Worm (Caenorhabditis elegans): ENCODE data around the gene ugt-43.

Gene ugt-43

DNA sequence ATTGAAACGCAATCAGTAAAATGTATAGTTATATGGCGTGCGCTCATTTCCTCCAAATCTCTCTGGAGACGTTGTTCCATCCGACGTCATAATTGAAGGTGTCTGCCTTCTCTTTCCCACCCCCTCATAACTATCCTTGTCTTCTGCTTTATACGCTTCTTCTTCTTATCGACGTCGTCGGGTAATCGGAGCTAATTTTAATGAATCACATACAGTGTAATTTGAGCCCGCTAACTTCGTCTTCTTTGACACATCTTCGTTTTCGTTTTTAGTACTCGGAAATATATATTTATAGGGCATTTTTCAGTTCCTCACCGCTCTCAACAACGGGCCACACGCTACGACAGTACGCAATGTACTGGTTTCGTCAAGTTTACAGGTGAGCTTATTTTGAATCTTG is 28.0 kb upstream of the ugt-43 start, which contains the start of gene ins-1:
ins-1 (plus strand) TSS at position 301 of the 400 bp plus-strand sequence.
- TF ChIP-seq ztf-23 (GFP tag; IDR thresholded peaks at IDR 0.05), result no peak
- TF ChIP-seq cog-1 (tag; optimal IDR thresholded peaks at IDR 0.05), result no peak
- no peak for TF ChIP-seq tab-1 (GFP tag; IDR thresholded peaks at IDR 0.05)
- TF ChIP-seq ref-1 (GFP tag; conservative IDR thresholded peaks at IDR 0.05), result no peak

- TF ChIP-seq ztf-23 (GFP tag; IDR thresholded peaks at IDR 0.05) (no peak), med-1 (GFP tag; optimal IDR thresholded peaks at IDR 0.05; ENCODE audit: insufficient read depth) (no peak), ref-1 (GFP tag; conservative IDR thresholded peaks at IDR 0.05) (no peak), cog-1 (tag; optimal IDR thresholded peaks at IDR 0.05) (no peak), klf-2 (GFP tag; conservative IDR thresholded peaks at IDR 0.05) (no peak), tab-1 (GFP tag; IDR thresholded peaks at IDR 0.05) (no peak)
These were observed 27.3 kb upstream of the ugt-43 start for ce11 chrIV:10437114-10437513.

DNA sequence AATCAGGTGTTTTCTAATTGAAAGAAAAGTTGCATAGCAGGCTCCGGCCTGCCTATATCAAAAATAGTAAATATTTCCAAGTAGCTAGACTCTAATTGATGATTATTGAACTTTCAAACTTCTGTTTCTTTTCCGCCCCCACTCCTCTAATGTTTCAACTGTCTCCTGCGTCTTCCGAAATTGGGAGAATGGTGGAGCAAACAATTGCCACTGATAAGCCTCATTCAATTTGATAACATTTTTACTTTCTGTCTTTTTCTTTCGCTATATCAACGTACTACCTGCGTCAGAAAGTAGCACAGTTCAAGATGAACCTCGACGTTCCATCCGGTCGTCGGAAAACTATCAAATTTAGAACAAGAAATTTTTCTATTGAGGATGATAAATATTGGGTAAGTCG is 25.5 kb upstream of the ugt-43 start, which contains the start of gene F13B12.3:
F13B12.3 (plus strand) TSS at position 223 of the 400 bp plus-strand sequence.
- TF ChIP-seq ztf-29 (GFP tag; IDR thresholded peaks at IDR 0.05) (no peak), ref-1 (GFP tag; conservative IDR thresholded peaks at IDR 0.05) (0 out of 2 replicates have a peak, but pooled peaks have one; percentile 2)

DNA sequence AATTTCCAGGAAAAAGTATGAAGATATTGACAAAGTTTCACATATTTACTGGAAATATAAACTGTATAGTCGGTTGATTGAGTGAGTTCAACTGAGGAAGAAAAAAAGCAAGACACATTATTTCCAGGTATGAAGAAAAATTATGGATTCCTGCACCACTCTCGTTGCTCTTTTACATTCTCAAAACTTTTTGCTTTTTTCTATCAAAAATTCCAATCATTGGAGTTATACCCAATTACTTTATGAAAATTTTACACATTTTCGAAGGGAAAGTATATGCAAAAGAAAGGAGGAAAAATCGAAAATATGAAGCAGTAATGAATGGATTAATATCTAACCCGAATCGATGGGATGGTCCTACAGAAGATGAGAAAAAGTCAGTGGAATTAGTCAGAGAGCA is 21.5 kb upstream of the ugt-43 start:
- no peak for TF ChIP-seq cog-1 (tag; optimal IDR thresholded peaks at IDR 0.05)
- TF ChIP-seq med-1 (GFP tag; optimal IDR thresholded peaks at IDR 0.05; ENCODE audit: insufficient read depth), result no peak
- no peak for TF ChIP-seq ztf-29 (GFP tag; IDR thresholded peaks at IDR 0.05)

DNA sequence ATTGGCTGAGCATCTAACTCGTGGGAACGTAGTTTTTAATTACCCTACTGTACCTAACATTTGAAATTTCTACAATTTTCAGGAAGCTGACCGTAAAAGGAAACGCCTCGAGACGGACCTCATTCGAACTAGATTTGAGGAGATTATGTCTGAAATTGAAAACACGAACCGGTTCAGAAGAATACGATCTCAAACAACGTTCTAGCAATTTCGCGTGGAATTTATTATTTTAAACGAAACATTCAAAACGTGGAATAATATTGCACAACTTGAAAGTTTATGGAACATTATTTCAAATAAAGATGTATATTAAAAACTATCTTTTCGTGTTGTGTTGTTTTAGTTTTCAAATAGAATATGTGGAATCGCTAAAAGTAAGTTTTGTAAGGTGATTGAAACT is 20.9 kb upstream of the ugt-43 start, which contains the start of gene F13B12.7:
F13B12.7 (plus strand) TSS at position 301 of the 400 bp plus-strand sequence.
- TF ChIP-seq flt-1 (GFP tag; IDR thresholded peaks at IDR 0.05), result no peak
- no peak for TF ChIP-seq klf-2 (GFP tag; conservative IDR thresholded peaks at IDR 0.05)
- TF ChIP-seq ztf-29 (GFP tag; IDR thresholded peaks at IDR 0.05), result no peak
- no peak for TF ChIP-seq cog-1 (tag; optimal IDR thresholded peaks at IDR 0.05)
- no peak for TF ChIP-seq med-1 (GFP tag; optimal IDR thresholded peaks at IDR 0.05; ENCODE audit: insufficient read depth)
- no peak for TF ChIP-seq tab-1 (GFP tag; IDR thresholded peaks at IDR 0.05)
- TF ChIP-seq ref-1 (GFP tag; conservative IDR thresholded peaks at IDR 0.05), result no peak
- no peak for TF ChIP-seq ztf-23 (GFP tag; IDR thresholded peaks at IDR 0.05)

DNA sequence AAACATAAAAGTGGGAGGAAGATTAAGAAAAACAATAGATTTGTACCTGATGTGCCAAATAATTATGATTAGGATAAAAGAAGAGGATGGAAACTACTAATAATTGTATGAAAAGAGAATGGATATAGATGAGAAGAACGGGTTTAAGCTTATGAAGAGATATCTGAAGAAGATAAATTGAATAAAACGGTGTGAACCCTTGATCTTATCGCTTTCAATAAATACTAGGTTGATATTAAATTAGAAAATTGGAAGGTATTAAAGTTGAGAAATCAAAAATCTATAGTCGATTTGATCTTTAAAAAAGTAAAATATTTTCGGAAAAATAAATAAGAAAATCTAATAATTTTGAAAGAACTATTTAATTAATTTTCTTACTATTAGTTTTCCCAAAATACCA is 14.6 kb upstream of the ugt-43 start, which contains the start of gene F13B12.4:
F13B12.4 (minus strand) TSS at position 101 of the 400 bp plus-strand sequence.
- no peak for TF ChIP-seq tab-1 (GFP tag; IDR thresholded peaks at IDR 0.05)

DNA sequence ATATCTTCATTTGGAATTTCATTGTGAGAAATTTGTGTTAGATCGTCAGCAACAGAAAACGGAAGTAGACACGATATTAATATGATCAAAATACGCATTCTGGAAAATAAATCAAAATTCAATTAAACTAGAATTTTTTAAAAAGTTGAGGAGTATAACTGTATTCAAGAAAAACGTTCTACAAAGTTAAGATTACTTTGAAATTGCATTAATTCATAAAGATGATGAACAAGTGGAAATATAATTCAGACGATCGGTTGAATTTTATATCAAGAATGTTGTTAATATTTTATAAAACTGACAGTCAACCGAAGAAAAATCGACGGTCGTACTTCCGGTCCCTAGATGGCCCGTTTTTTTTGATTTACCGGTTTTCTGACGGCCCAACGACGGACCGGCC is 11.4 kb upstream of the ugt-43 start, which contains the start of gene F01D4.8:
F01D4.8 (minus strand) TSS at position 101 of the 400 bp plus-strand sequence.
- TF ChIP-seq ztf-23 (GFP tag; IDR thresholded peaks at IDR 0.05) (no peak), flt-1 (GFP tag; IDR thresholded peaks at IDR 0.05) (no peak), cog-1 (tag; optimal IDR thresholded peaks at IDR 0.05) (no peak), klf-2 (GFP tag; conservative IDR thresholded peaks at IDR 0.05) (no peak), med-1 (GFP tag; optimal IDR thresholded peaks at IDR 0.05; ENCODE audit: insufficient read depth) (no peak), tab-1 (GFP tag; IDR thresholded peaks at IDR 0.05) (no peak), ztf-29 (GFP tag; IDR thresholded peaks at IDR 0.05) (no peak), T22C8.4 (GFP tag; IDR thresholded peaks at IDR 0.05) (no peak), ref-1 (GFP tag; conservative IDR thresholded peaks at IDR 0.05) (no peak)

ce11 chrIV:10457137-10457536 is 7.3 kb upstream of the ugt-43 start, which contains the start of gene srb-17:
TSS of gene srb-17 (minus strand) at chrIV:10457237.
- TF ChIP-seq med-1 (GFP tag; optimal IDR thresholded peaks at IDR 0.05; ENCODE audit: insufficient read depth) (no peak), klf-2 (GFP tag; conservative IDR thresholded peaks at IDR 0.05) (no peak), cog-1 (tag; optimal IDR thresholded peaks at IDR 0.05) (no peak), ztf-29 (GFP tag; IDR thresholded peaks at IDR 0.05) (no peak), T22C8.4 (GFP tag; IDR thresholded peaks at IDR 0.05) (no peak), ztf-23 (GFP tag; IDR thresholded peaks at IDR 0.05) (no peak), ref-1 (GFP tag; conservative IDR thresholded peaks at IDR 0.05) (no peak), flt-1 (GFP tag; IDR thresholded peaks at IDR 0.05) (no peak), tab-1 (GFP tag; IDR thresholded peaks at IDR 0.05) (no peak)

ce11 chrIV:10461767-10462166 is 2.6 kb upstream of the ugt-43 start, which contains the start of gene mec-3:
TSS of gene mec-3 (minus strand) at chrIV:10461867.
- no peak for TF ChIP-seq ref-1 (GFP tag; conservative IDR thresholded peaks at IDR 0.05)
- no peak for TF ChIP-seq cog-1 (tag; optimal IDR thresholded peaks at IDR 0.05)
- no peak for TF ChIP-seq med-1 (GFP tag; optimal IDR thresholded peaks at IDR 0.05; ENCODE audit: insufficient read depth)
- TF ChIP-seq ztf-23 (GFP tag; IDR thresholded peaks at IDR 0.05), result no peak
- no peak for TF ChIP-seq klf-2 (GFP tag; conservative IDR thresholded peaks at IDR 0.05)
- TF ChIP-seq T22C8.4 (GFP tag; IDR thresholded peaks at IDR 0.05), result no peak
- TF ChIP-seq flt-1 (GFP tag; IDR thresholded peaks at IDR 0.05), result no peak
- no peak for TF ChIP-seq tab-1 (GFP tag; IDR thresholded peaks at IDR 0.05)
- no peak for TF ChIP-seq ztf-29 (GFP tag; IDR thresholded peaks at IDR 0.05)

- TF ChIP-seq ref-1 (GFP tag; conservative IDR thresholded peaks at IDR 0.05) (no peak), tab-1 (GFP tag; IDR thresholded peaks at IDR 0.05) (no peak), ztf-23 (GFP tag; IDR thresholded peaks at IDR 0.05) (no peak), med-1 (GFP tag; optimal IDR thresholded peaks at IDR 0.05; ENCODE audit: insufficient read depth) (no peak), cog-1 (tag; optimal IDR thresholded peaks at IDR 0.05) (no peak), flt-1 (GFP tag; IDR thresholded peaks at IDR 0.05) (no peak)
These were observed 1.8 kb upstream of the ugt-43 start for ce11 chrIV:10462608-10463007.

DNA sequence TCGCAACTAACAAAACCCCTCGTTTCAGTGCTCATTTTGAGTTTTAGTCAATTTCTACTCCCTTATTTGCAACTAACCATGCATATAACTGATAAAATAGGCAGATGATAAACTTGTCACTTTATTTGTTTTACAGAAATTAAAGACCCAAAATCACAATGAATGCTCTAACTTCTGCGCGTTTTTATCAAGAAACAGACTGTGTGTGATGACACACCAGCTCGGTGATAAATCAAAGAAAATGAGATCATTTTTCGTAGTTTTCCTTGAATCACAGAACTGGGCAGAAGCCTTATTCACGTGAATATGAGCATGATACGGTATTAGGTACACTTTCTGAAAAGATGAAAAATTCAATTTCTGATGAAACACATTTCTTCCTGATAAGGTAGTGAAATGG is 1.3 kb upstream of the ugt-43 start:
- no peak for TF ChIP-seq tab-1 (GFP tag; IDR thresholded peaks at IDR 0.05)
- no peak for TF ChIP-seq med-1 (GFP tag; optimal IDR thresholded peaks at IDR 0.05; ENCODE audit: insufficient read depth)
- no peak for TF ChIP-seq klf-2 (GFP tag; conservative IDR thresholded peaks at IDR 0.05)
- TF ChIP-seq T22C8.4 (GFP tag; IDR thresholded peaks at IDR 0.05), result no peak
- TF ChIP-seq ref-1 (GFP tag; conservative IDR thresholded peaks at IDR 0.05), result no peak
- TF ChIP-seq cog-1 (tag; optimal IDR thresholded peaks at IDR 0.05), result no peak
- TF ChIP-seq flt-1 (GFP tag; IDR thresholded peaks at IDR 0.05), result no peak
- no peak for TF ChIP-seq ztf-23 (GFP tag; IDR thresholded peaks at IDR 0.05)
- no peak for TF ChIP-seq ztf-29 (GFP tag; IDR thresholded peaks at IDR 0.05)
